Worm (Caenorhabditis elegans) whole organism, L1 larva: ENCODE measurements around the gene F56C9.6.

Source experiments
- C04F5.9 ChIP-seq: sonication (generic microtip); optimal IDR thresholded peaks from 2 replicates; lab custom pipeline; 2016; ENCODE audit warnings: missing genetic modification characterization, missing compliant biosample characterization
- C16A3.4 ChIP-seq: fragments of 150-350 bp; optimal IDR thresholded peaks from 2 replicates; lab custom pipeline; 2014; ENCODE audit warnings: missing biosample characterization, missing genetic modification characterization
- C34B4.2 ChIP-seq: sonication (generic microtip); optimal IDR thresholded peaks from 2 replicates; lab custom pipeline; 2017; ENCODE audit warnings: mild to moderate bottlenecking, missing genetic modification characterization, missing compliant biosample characterization
- F16B12.6 ChIP-seq: fragments of 150-350 bp; optimal IDR thresholded peaks from 2 replicates; lab custom pipeline; 2014; ENCODE audit warnings: missing biosample characterization, missing genetic modification characterization
- Y116A8C.19 ChIP-seq: sonication (generic microtip); optimal IDR thresholded peaks from 2 replicates; lab custom pipeline; 2016; ENCODE audit warnings: missing compliant biosample characterization, missing genetic modification characterization, borderline replicate concordance
- aha-1 ChIP-seq: fragments of 150-350 bp; optimal IDR thresholded peaks from 2 replicates; lab custom pipeline; 2014; ENCODE audit warnings: missing biosample characterization, missing genetic modification characterization
- alr-1 ChIP-seq: fragments of 200-800 bp; sonication (Bioruptor generic); optimal IDR thresholded peaks from 2 replicates; lab custom pipeline; 2018; ENCODE audit warnings: borderline replicate concordance, mild to moderate bottlenecking, missing genetic modification characterization, missing compliant biosample characterization
- blmp-1 ChIP-seq: fragments of 150-350 bp; optimal IDR thresholded peaks from 2 replicates; lab custom pipeline; 2014; ENCODE audit warnings: missing biosample characterization, missing genetic modification characterization
- ceh-63 ChIP-seq: fragments of 200-800 bp; sonication (Bioruptor generic); optimal IDR thresholded peaks from 2 replicates; lab custom pipeline; 2018; ENCODE audit warnings: mild to moderate bottlenecking, missing genetic modification characterization, missing compliant biosample characterization
- ceh-88 ChIP-seq: fragments of 200-800 bp; sonication (Bioruptor generic); IDR thresholded peaks from 2 replicates; pipeline ENCODE4 v1.3.6; 2022; ENCODE audit warnings: missing genetic modification characterization, missing compliant biosample characterization
- ceh-90 ChIP-seq: sonication (generic microtip); optimal IDR thresholded peaks from 2 replicates; lab custom pipeline; 2016; ENCODE audit warnings: missing genetic modification characterization, missing compliant biosample characterization
- dpl-1 ChIP-seq, 3 experiments: fragments of 150-350 bp in 2 of 3; sonication (generic microtip) in 1 of 3; optimal IDR thresholded peaks; 2 replicates each; lab custom pipeline; 2014 to 2017; ENCODE audit warnings: missing biosample characterization in 3 of 3, missing genetic modification characterization in 3 of 3, missing genetic modification reagents in 3 of 3
- dsc-1 ChIP-seq: sonication (generic microtip); optimal IDR thresholded peaks from 2 replicates; lab custom pipeline; 2016; ENCODE audit warnings: mild to moderate bottlenecking, missing genetic modification characterization, missing compliant biosample characterization
- efl-1 ChIP-seq, 4 experiments: fragments of 150-350 bp; optimal IDR thresholded peaks in 3 of 4; peaks in 1 of 4; 1 replicate in 1 of 4; 2 replicates in 3 of 4; lab custom pipeline; 2014; ENCODE audit warnings: missing biosample characterization in 2 of 4, missing genetic modification characterization in 2 of 4, missing genetic modification reagents in 2 of 4
- efl-3 ChIP-seq: fragments of 200-800 bp; sonication (Bioruptor generic); optimal IDR thresholded peaks from 2 replicates; lab custom pipeline; 2018; ENCODE audit warnings: mild to moderate bottlenecking, missing genetic modification characterization, missing compliant biosample characterization
- ets-5 ChIP-seq: fragments of 200-800 bp; sonication (Bioruptor generic); IDR thresholded peaks from 2 replicates; pipeline ENCODE4 v1.3.6; 2022; ENCODE audit warnings: missing genetic modification characterization, missing compliant biosample characterization
- fkh-4 ChIP-seq: sonication (generic microtip); optimal IDR thresholded peaks from 2 replicates; lab custom pipeline; 2016; ENCODE audit warnings: missing compliant biosample characterization, missing genetic modification characterization, borderline replicate concordance
- fos-1 ChIP-seq: fragments of 150-350 bp; optimal IDR thresholded peaks from 2 replicates; lab custom pipeline; 2014; ENCODE audit warnings: missing biosample characterization, missing genetic modification characterization
- grh-1 ChIP-seq: fragments of 200-800 bp; sonication (Bioruptor generic); IDR thresholded peaks from 2 replicates; pipeline ENCODE4 v1.3.6; 2022; ENCODE audit warnings: missing genetic modification reagents, missing genetic modification characterization, missing compliant biosample characterization
- hlh-4 ChIP-seq: sonication (generic microtip); optimal IDR thresholded peaks from 2 replicates; lab custom pipeline; 2016; ENCODE audit warnings: mild to moderate bottlenecking, missing genetic modification characterization, missing compliant biosample characterization
- irx-1 ChIP-seq: sonication (generic microtip); optimal IDR thresholded peaks from 2 replicates; lab custom pipeline; 2016; ENCODE audit warnings: missing genetic modification characterization, missing compliant biosample characterization
- isw-1 ChIP-seq: fragments of 200-800 bp; sonication (Bioruptor generic); IDR thresholded peaks from 2 replicates; pipeline ENCODE4 v1.3.6; 2022; ENCODE audit warnings: missing genetic modification characterization, missing compliant biosample characterization
- lin-14 ChIP-seq: fragments of 200-800 bp; sonication (Bioruptor generic); optimal IDR thresholded peaks from 2 replicates; lab custom pipeline; 2018; ENCODE audit warnings: mild to moderate bottlenecking, missing genetic modification characterization, moderate library complexity, missing compliant biosample characterization
- lin-15B ChIP-seq: fragments of 150-350 bp; sonication (generic microtip); optimal IDR thresholded peaks from 3 replicates; lab custom pipeline; 2014; ENCODE audit warnings: missing biosample characterization, missing genetic modification characterization
- lin-35 ChIP-seq, 2 experiments: fragments of 150-350 bp; optimal IDR thresholded peaks; 2 replicates each; lab custom pipeline; 2014; ENCODE audit warnings: missing biosample characterization in 2 of 2, missing genetic modification characterization in 2 of 2, missing genetic modification reagents in 2 of 2
- lin-39 ChIP-seq: fragments of 150-350 bp; optimal IDR thresholded peaks from 2 replicates; lab custom pipeline; 2014; ENCODE audit warnings: missing biosample characterization, missing genetic modification reagents, missing genetic modification characterization
- lir-3 ChIP-seq: sonication (generic microtip); optimal IDR thresholded peaks from 2 replicates; lab custom pipeline; 2016; ENCODE audit warnings: mild to moderate bottlenecking, missing genetic modification characterization, moderate library complexity, missing compliant biosample characterization; ENCODE audit not compliant: poor library complexity
- lsy-2 ChIP-seq, 2 experiments: fragments of 150-350 bp; optimal IDR thresholded peaks; 2 replicates each; lab custom pipeline; 2014; ENCODE audit warnings: missing biosample characterization in 2 of 2, missing genetic modification characterization in 2 of 2
- mdl-1 ChIP-seq, 2 experiments: fragments of 150-350 bp; optimal IDR thresholded peaks; 2 replicates each; lab custom pipeline; 2014 to 2017; ENCODE audit warnings: missing biosample characterization in 2 of 2, missing genetic modification characterization in 2 of 2, inconsistent platforms in 1 of 2
- mef-2 ChIP-seq: fragments of 150-350 bp; optimal IDR thresholded peaks from 2 replicates; lab custom pipeline; 2014; ENCODE audit warnings: missing biosample characterization, missing genetic modification characterization
- mep-1 ChIP-seq: fragments of 150-350 bp; optimal IDR thresholded peaks from 2 replicates; lab custom pipeline; 2014; ENCODE audit warnings: missing biosample characterization, missing genetic modification characterization
- nhr-11 ChIP-seq: fragments of 150-350 bp; optimal IDR thresholded peaks from 2 replicates; lab custom pipeline; 2014; ENCODE audit warnings: missing biosample characterization, missing genetic modification characterization
- nhr-20 ChIP-seq: sonication (generic microtip); optimal IDR thresholded peaks from 2 replicates; lab custom pipeline; 2016; ENCODE audit warnings: mild to moderate bottlenecking, missing genetic modification characterization, missing compliant biosample characterization
- nhr-237 ChIP-seq: fragments of 150-350 bp; optimal IDR thresholded peaks from 2 replicates; lab custom pipeline; 2014; ENCODE audit warnings: missing biosample characterization, missing genetic modification characterization
- nhr-28 ChIP-seq: fragments of 150-350 bp; optimal IDR thresholded peaks from 2 replicates; lab custom pipeline; 2014; ENCODE audit warnings: missing biosample characterization, missing genetic modification characterization
- nhr-71 ChIP-seq: sonication (generic microtip); optimal IDR thresholded peaks from 2 replicates; lab custom pipeline; 2016; ENCODE audit warnings: mild to moderate bottlenecking, missing genetic modification characterization, moderate library complexity, missing compliant biosample characterization
- nhr-85 ChIP-seq: sonication (generic microtip); peaks from one replicate; lab custom pipeline; 2016; ENCODE audit warnings: missing genetic modification characterization, inconsistent platforms, missing compliant biosample characterization
- nhr-90 ChIP-seq: sonication (generic microtip); optimal IDR thresholded peaks from 2 replicates; lab custom pipeline; 2016; ENCODE audit warnings: mild to moderate bottlenecking, missing genetic modification characterization, missing compliant biosample characterization; ENCODE audit not compliant: poor library complexity
- pax-3 ChIP-seq: fragments of 200-800 bp; sonication (Bioruptor generic); optimal IDR thresholded peaks from 2 replicates; lab custom pipeline; 2018; ENCODE audit warnings: mild to moderate bottlenecking, missing genetic modification characterization, moderate library complexity, missing compliant biosample characterization
- skn-1 ChIP-seq: fragments of 150-350 bp; optimal IDR thresholded peaks from 2 replicates; lab custom pipeline; 2014; ENCODE audit warnings: missing biosample characterization, missing genetic modification characterization
- snpc-4 ChIP-seq: fragments of 150-350 bp; optimal IDR thresholded peaks from 2 replicates; lab custom pipeline; 2014; ENCODE audit warnings: missing biosample characterization, missing genetic modification characterization
- snu-23 ChIP-seq: sonication (generic microtip); optimal IDR thresholded peaks from 2 replicates; lab custom pipeline; 2016; ENCODE audit warnings: missing genetic modification characterization, missing compliant biosample characterization
- sptf-1 ChIP-seq: fragments of 150-350 bp; optimal IDR thresholded peaks from 2 replicates; lab custom pipeline; 2014; ENCODE audit warnings: missing biosample characterization, missing genetic modification characterization
- sup-37 ChIP-seq: fragments of 200-800 bp; sonication (Bioruptor generic); optimal IDR thresholded peaks from 2 replicates; lab custom pipeline; 2018; ENCODE audit warnings: mild to moderate bottlenecking, missing genetic modification characterization, missing compliant biosample characterization
- swsn-7 ChIP-seq: sonication (generic microtip); optimal IDR thresholded peaks from 2 replicates; lab custom pipeline; 2016; ENCODE audit warnings: missing genetic modification characterization, missing compliant biosample characterization
- tbx-2 ChIP-seq: sonication (generic microtip); optimal IDR thresholded peaks from 2 replicates; lab custom pipeline; 2016; ENCODE audit warnings: missing genetic modification characterization, missing compliant biosample characterization
- unc-62 ChIP-seq: fragments of 150-350 bp; optimal IDR thresholded peaks from 2 replicates; lab custom pipeline; 2014; ENCODE audit warnings: missing biosample characterization, missing genetic modification reagents, missing genetic modification characterization
- xbp-1 ChIP-seq: sonication (generic microtip); optimal IDR thresholded peaks from 2 replicates; lab custom pipeline; 2016; ENCODE audit warnings: missing genetic modification characterization, missing compliant biosample characterization

The F56C9.6 gene

DNA sequence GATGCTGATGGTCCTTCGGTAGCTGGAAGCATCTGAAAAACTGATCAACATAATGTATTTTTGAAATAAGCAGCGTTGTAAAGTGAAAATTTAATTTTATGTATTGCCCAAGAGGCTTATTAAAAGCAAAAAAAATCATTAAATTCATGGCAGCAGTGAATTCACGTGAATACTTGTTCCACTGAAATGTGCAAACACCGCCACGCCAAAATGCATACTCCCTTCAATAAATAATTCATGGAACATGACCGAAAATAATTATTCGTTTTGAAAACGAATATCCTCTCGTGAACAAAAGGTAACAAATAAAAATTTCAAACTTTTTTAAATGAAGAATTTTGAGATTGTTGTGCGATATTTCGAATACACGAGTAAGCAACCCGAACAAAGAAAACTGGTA is 46.8 kb upstream of the F56C9.6 start, which contains the start of gene F08F8.10 (continued):
- no peak for TF ChIP-seq ceh-90
- TF ChIP-seq snpc-4 (tag; lab: Kevin White, UChicago), result no peak
- TF ChIP-seq skn-1 (tag; lab: Kevin White, UChicago), result no peak
- no peak for TF ChIP-seq alr-1 (tag; lab: Kevin White, UChicago)
- peak; percentile 82 for TF ChIP-seq mep-1 (tag; lab: Kevin White, UChicago)
- peak; percentile 9 for TF ChIP-seq tbx-2 (tag; lab: Kevin White, UChicago)
- no peak for TF ChIP-seq lin-15B
- TF ChIP-seq C16A3.4, result peak; percentile 24
- no peak for TF ChIP-seq lir-3 (tag; lab: Kevin White, UChicago)
- no peak for TF ChIP-seq unc-62 (GFP tag; lab: Kevin White, UChicago)
- TF ChIP-seq swsn-7 (tag; lab: Kevin White, UChicago), result peak; percentile 37
- no peak for TF ChIP-seq fkh-4 (tag; lab: Kevin White, UChicago)
- no peak for TF ChIP-seq nhr-11
- TF ChIP-seq sptf-1 (tag; lab: Kevin White, UChicago), result no peak
- TF ChIP-seq nhr-237 (tag; lab: Kevin White, UChicago), result no peak
- no peak for TF ChIP-seq efl-3
- TF ChIP-seq mdl-1 (tag; optimal IDR thresholded peaks at IDR 0.05; lab: Kevin White, UChicago), result peak in 1 of 2 experiments; percentile 61
- no peak for TF ChIP-seq ceh-88 (GFP tag; lab: Robert Waterston, UW)
- TF ChIP-seq C04F5.9 (tag; lab: Kevin White, UChicago), result no peak
- no peak for TF ChIP-seq C34B4.2 (tag; lab: Kevin White, UChicago)
- peak; percentile 4; the same call in 1 of the 2 replicates for TF ChIP-seq isw-1 (GFP tag; lab: Robert Waterston, UW)
- no peak for TF ChIP-seq sup-37
- no peak for TF ChIP-seq ceh-63 (GFP tag; lab: Kevin White, UChicago)
- TF ChIP-seq lin-14 (GFP tag; lab: Kevin White, UChicago), result peak; percentile 52
- TF ChIP-seq dpl-1 (GFP tag; optimal IDR thresholded peaks at IDR 0.05; lab: Kevin White, UChicago), result peak; percentile 33 to 65 (median 47)
- TF ChIP-seq fos-1 (tag; lab: Kevin White, UChicago), result no peak
- no peak for TF ChIP-seq pax-3 (tag; lab: Kevin White, UChicago)
- TF ChIP-seq nhr-20 (tag; lab: Kevin White, UChicago), result peak; percentile 51
- peak; percentile 61 for TF ChIP-seq snu-23 (GFP tag; lab: Kevin White, UChicago)
- peak; percentile 35 for TF ChIP-seq xbp-1
- TF ChIP-seq dsc-1, result peak; percentile 5
- TF ChIP-seq grh-1 (GFP tag; lab: Robert Waterston, UW), result no peak
- TF ChIP-seq aha-1 (tag; lab: Kevin White, UChicago), result no peak
- TF ChIP-seq ets-5, result no peak
- TF ChIP-seq lsy-2 (tag; optimal IDR thresholded peaks at IDR 0.05; lab: Kevin White, UChicago), result peak; percentile 63 to 64
- TF ChIP-seq hlh-4, result no peak
- no peak for TF ChIP-seq mef-2 (tag; lab: Kevin White, UChicago)
- TF ChIP-seq lin-39 (tag; lab: Kevin White, UChicago), result no peak
- peak; percentile 52 to 64 for TF ChIP-seq efl-1 (optimal IDR thresholded peaks at IDR 0.05; lab: Kevin White, UChicago)
- TF ChIP-seq efl-1 (GFP tag; optimal IDR thresholded peaks at IDR 0.05 in 1 of 2; lab: Kevin White, UChicago), result peak; percentile 63 to 96
- TF ChIP-seq irx-1 (tag; lab: Kevin White, UChicago), result no peak
- TF ChIP-seq blmp-1, result peak; percentile 44
- peak; percentile 56 for TF ChIP-seq nhr-85 (tag; lab: Kevin White, UChicago)
- TF ChIP-seq Y116A8C.19, result no peak

ce11 chrIII:7353871-7354270 is 43.3 kb upstream of the F56C9.6 start, which contains the start of gene F08F8.9:
Gene F08F8.9 (minus strand): TSS chrIII:7353971.
- no peak for TF ChIP-seq nhr-71 (tag; lab: Kevin White, UChicago)
- TF ChIP-seq snu-23 (GFP tag; lab: Kevin White, UChicago), result no peak
- TF ChIP-seq lin-35 (GFP tag; optimal IDR thresholded peaks at IDR 0.05; lab: Kevin White, UChicago), result peak in 1 of 2 experiments; percentile 1
- TF ChIP-seq nhr-90 (tag; lab: Kevin White, UChicago), result no peak
- TF ChIP-seq F16B12.6 (tag; lab: Kevin White, UChicago), result peak; percentile 45
- TF ChIP-seq nhr-28 (tag; lab: Kevin White, UChicago), result no peak
